Worm (Caenorhabditis elegans): ENCODE data around the gene srbc-45.

- TF ChIP-seq hsf-1 (GFP tag; IDR thresholded peaks at IDR 0.05): no peak
- no peak for TF ChIP-seq hlh-12 (tag; optimal IDR thresholded peaks at IDR 0.05)
- no peak for TF ChIP-seq ZK185.1 (tag; optimal IDR thresholded peaks at IDR 0.05; ENCODE audit: poor library complexity, severe bottlenecking)
- TF ChIP-seq atf-7 (tag; optimal IDR thresholded peaks at IDR 0.05): no peak
- TF ChIP-seq mes-4 (tag; optimal IDR thresholded peaks at IDR 0.05): no peak
Observed at ce11 chrV:12835388-12835787, 32.0 kb downstream of the srbc-45 start, which contains the start of gene C44H9.4.
